Fruit fly (Drosophila melanogaster) whole organism, embryonic: Measurements from ENCODE around the gene nompC.

ENCODE experiments used
- Adf1 ChIP-seq: fragments of 200-800 bp; sonication (Bioruptor generic); IDR thresholded peaks from 2 replicates; pipeline ENCODE4 v1.3.6; 2022; ENCODE audit warnings: missing biosample characterization, missing genetic modification characterization
- Blimp-1 ChIP-seq: fragments of 200-800 bp; sonication (Bioruptor generic); optimal IDR thresholded peaks from 3 replicates; lab custom pipeline; 2018; ENCODE audit warnings: missing biosample characterization, missing genetic modification characterization, mild to moderate bottlenecking, moderate library complexity, missing genetic modification reagents
- CG10209 ChIP-seq: fragments of 200-800 bp; sonication (Bioruptor generic); optimal IDR thresholded peaks from 3 replicates; lab custom pipeline; 2017; ENCODE audit warnings: missing biosample characterization, mild to moderate bottlenecking, missing genetic modification characterization, missing genetic modification reagents
- CG10543 ChIP-seq: fragments of 200-800 bp; sonication (Bioruptor generic); optimal IDR thresholded peaks from 3 replicates; lab custom pipeline; 2017; ENCODE audit warnings: missing biosample characterization, mild to moderate bottlenecking, missing genetic modification characterization, moderate library complexity
- CG10979 ChIP-seq: fragments of 200-800 bp; sonication (Bioruptor generic); optimal IDR thresholded peaks from 2 replicates; lab custom pipeline; 2018; ENCODE audit warnings: missing biosample characterization, mild to moderate bottlenecking, missing genetic modification characterization, moderate library complexity
- CG11093 ChIP-seq: fragments of 200-800 bp; sonication (Bioruptor generic); IDR thresholded peaks from 3 replicates; pipeline ENCODE4 v1.3.6; 2022; ENCODE audit warnings: missing biosample characterization, missing genetic modification characterization
- CG12659 ChIP-seq: fragments of 200-800 bp; sonication (Bioruptor generic); optimal IDR thresholded peaks from 3 replicates; lab custom pipeline; 2017; ENCODE audit warnings: mild to moderate bottlenecking, missing biosample characterization, missing genetic modification reagents, missing genetic modification characterization
- CG13287 ChIP-seq: fragments of 200-800 bp; sonication (Bioruptor generic); IDR thresholded peaks from 2 replicates; pipeline ENCODE4 v1.3.6; 2022; ENCODE audit warnings: missing biosample characterization, missing genetic modification characterization; ENCODE audit not compliant: partially characterized antibody
- CG13894 ChIP-seq: fragments of 200-800 bp; sonication (Bioruptor generic); optimal IDR thresholded peaks from 3 replicates; lab custom pipeline; 2018; ENCODE audit warnings: missing biosample characterization, mild to moderate bottlenecking, missing genetic modification characterization, moderate library complexity
- CG16813 ChIP-seq: fragments of 200-800 bp; sonication (Bioruptor generic); IDR thresholded peaks from 3 replicates; pipeline ENCODE4 v1.3.6; 2022; ENCODE audit warnings: missing biosample characterization, missing genetic modification characterization; ENCODE audit not compliant: partially characterized antibody
- CG17359 ChIP-seq: fragments of 200-800 bp; sonication (Bioruptor generic); optimal IDR thresholded peaks from 3 replicates; lab custom pipeline; 2018; ENCODE audit warnings: missing biosample characterization, mild to moderate bottlenecking, missing genetic modification characterization, moderate library complexity
- CG18476 ChIP-seq: fragments of 200-800 bp; sonication (Bioruptor generic); optimal IDR thresholded peaks from 2 replicates; lab custom pipeline; 2016; ENCODE audit warnings: missing biosample characterization, mild to moderate bottlenecking, missing genetic modification characterization
- CG2116 ChIP-seq: fragments of 200-800 bp; sonication (Bioruptor generic); optimal IDR thresholded peaks from 3 replicates; lab custom pipeline; 2018; ENCODE audit warnings: missing biosample characterization, mild to moderate bottlenecking, missing genetic modification characterization
- CG32532 ChIP-seq: fragments of 200-800 bp; sonication (Bioruptor generic); IDR thresholded peaks from 2 replicates; pipeline ENCODE4 v1.3.6; 2022; ENCODE audit warnings: missing biosample characterization, missing genetic modification characterization
- CG32772 ChIP-seq: fragments of 200-800 bp; sonication (Bioruptor generic); IDR thresholded peaks from 2 replicates; pipeline ENCODE4 v1.3.6; 2022; ENCODE audit warnings: missing biosample characterization, missing genetic modification characterization
- CG3838 ChIP-seq: fragments of 200-800 bp; sonication (Bioruptor generic); optimal IDR thresholded peaks from 3 replicates; lab custom pipeline; 2016; ENCODE audit warnings: missing biosample characterization, missing genetic modification characterization
- CG4730 ChIP-seq: fragments of 200-800 bp; sonication (Bioruptor generic); IDR thresholded peaks from 2 replicates; pipeline ENCODE4 v1.3.6; 2022; ENCODE audit warnings: missing biosample characterization, missing genetic modification characterization
- CG7987 ChIP-seq: fragments of 200-800 bp; sonication (Bioruptor generic); optimal IDR thresholded peaks from 2 replicates; lab custom pipeline; 2018; ENCODE audit warnings: missing biosample characterization, mild to moderate bottlenecking, missing genetic modification characterization, moderate library complexity
- CG9437 ChIP-seq: fragments of 200-800 bp; sonication (Bioruptor generic); optimal IDR thresholded peaks from 2 replicates; lab custom pipeline; 2018; ENCODE audit warnings: missing biosample characterization, mild to moderate bottlenecking, missing genetic modification characterization
- CG9932 ChIP-seq: fragments of 200-800 bp; sonication (Bioruptor generic); IDR thresholded peaks from 2 replicates; pipeline ENCODE4 v1.3.6; 2022; ENCODE audit warnings: missing biosample characterization, missing genetic modification characterization
- Deaf1 ChIP-seq: fragments of 200-800 bp; optimal IDR thresholded peaks from 3 replicates; lab custom pipeline; 2019; ENCODE audit warnings: missing biosample characterization, mild to moderate bottlenecking, missing genetic modification characterization, moderate library complexity
- E2f1 ChIP-seq: fragments of 200-800 bp; sonication (Bioruptor generic); IDR thresholded peaks from 2 replicates; pipeline ENCODE4 v1.3.6; 2022; ENCODE audit warnings: missing biosample characterization, missing genetic modification characterization
- H15 ChIP-seq: fragments of 200-800 bp; sonication (Bioruptor generic); IDR thresholded peaks from 3 replicates; pipeline ENCODE4 v1.3.6; 2022; ENCODE audit warnings: missing biosample characterization, missing genetic modification characterization
- H2.0 ChIP-seq: fragments of 200-800 bp; sonication (Bioruptor generic); IDR thresholded peaks from 2 replicates; pipeline ENCODE4 v1.3.6; 2022; ENCODE audit warnings: missing biosample characterization, missing genetic modification characterization
- HmgD ChIP-seq: fragments of 200-800 bp; sonication (Bioruptor generic); optimal IDR thresholded peaks from 3 replicates; lab custom pipeline; 2016; ENCODE audit warnings: missing biosample characterization, missing genetic modification characterization
- Hr3 ChIP-seq: fragments of 200-800 bp; sonication (Bioruptor generic); optimal IDR thresholded peaks from 3 replicates; lab custom pipeline; 2016; ENCODE audit warnings: missing biosample characterization, missing genetic modification characterization
- Med ChIP-seq: fragments of 200-800 bp; sonication (Bioruptor generic); peaks from one replicate; lab custom pipeline; 2016; ENCODE audit warnings: missing biosample characterization, missing genetic modification characterization, mild to moderate bottlenecking, inconsistent platforms, moderate library complexity
- Neu2 ChIP-seq: fragments of 200-800 bp; sonication (Bioruptor generic); optimal IDR thresholded peaks from 3 replicates; lab custom pipeline; 2016; ENCODE audit warnings: missing biosample characterization, missing genetic modification characterization, borderline replicate concordance
- Rfx ChIP-seq: fragments of 200-800 bp; sonication (Bioruptor generic); IDR thresholded peaks from 2 replicates; pipeline ENCODE4 v1.3.6; 2022; ENCODE audit warnings: missing biosample characterization, missing genetic modification characterization
- Xrp1 ChIP-seq: fragments of 200-800 bp; sonication (Bioruptor generic); IDR thresholded peaks from 2 replicates; pipeline ENCODE4 v1.3.6; 2022; ENCODE audit warnings: missing biosample characterization, missing genetic modification characterization
- aop ChIP-seq: fragments of 200-800 bp; sonication (Bioruptor generic); IDR thresholded peaks from 2 replicates; pipeline ENCODE4 v1.3.6; 2022; ENCODE audit warnings: missing biosample characterization, missing genetic modification characterization
- bigmax ChIP-seq: fragments of 200-800 bp; sonication (Bioruptor generic); optimal IDR thresholded peaks from 2 replicates; lab custom pipeline; 2018; ENCODE audit warnings: missing biosample characterization, mild to moderate bottlenecking, missing genetic modification characterization
- btn ChIP-seq: fragments of 200-800 bp; sonication (Bioruptor generic); optimal IDR thresholded peaks from 2 replicates; lab custom pipeline; 2016; ENCODE audit warnings: missing biosample characterization, missing genetic modification characterization
- cad ChIP-seq: fragments of >200 bp; optimal IDR thresholded peaks from 2 replicates; lab custom pipeline; 2017; ENCODE audit warnings: missing biosample characterization, missing genetic modification characterization
- caup ChIP-seq: fragments of 200-800 bp; sonication (Bioruptor generic); optimal IDR thresholded peaks from 3 replicates; lab custom pipeline; 2017; ENCODE audit warnings: missing biosample characterization, mild to moderate bottlenecking, missing genetic modification characterization, moderate library complexity; ENCODE audit not compliant: severe bottlenecking
- cg ChIP-seq: fragments of 200-800 bp; sonication (Bioruptor generic); optimal IDR thresholded peaks from 3 replicates; lab custom pipeline; 2019; ENCODE audit warnings: missing biosample characterization, mild to moderate bottlenecking, missing genetic modification characterization, moderate library complexity
- crc ChIP-seq: fragments of 200-800 bp; sonication (Bioruptor generic); optimal IDR thresholded peaks from 2 replicates; lab custom pipeline; 2016; ENCODE audit warnings: missing biosample characterization, missing genetic modification characterization
- fd64A ChIP-seq: fragments of 200-800 bp; sonication (Bioruptor generic); optimal IDR thresholded peaks from 3 replicates; lab custom pipeline; 2018; ENCODE audit warnings: missing biosample characterization, mild to moderate bottlenecking, missing genetic modification characterization
- gsb ChIP-seq: fragments of 200-800 bp; sonication (Bioruptor generic); IDR thresholded peaks from 2 replicates; pipeline ENCODE4 v1.3.6; 2022; ENCODE audit warnings: missing biosample characterization, missing genetic modification characterization
- oc ChIP-seq: fragments of 200-800 bp; sonication (Bioruptor generic); optimal IDR thresholded peaks from 2 replicates; lab custom pipeline; 2018; ENCODE audit warnings: missing biosample characterization, mild to moderate bottlenecking, missing genetic modification characterization, moderate library complexity
- pb ChIP-seq: fragments of 200-800 bp; sonication (Bioruptor generic); optimal IDR thresholded peaks from 3 replicates; lab custom pipeline; 2016; ENCODE audit warnings: missing biosample characterization, missing genetic modification characterization
- pfk ChIP-seq: fragments of 200-800 bp; sonication (Bioruptor generic); optimal IDR thresholded peaks from 2 replicates; lab custom pipeline; 2018; ENCODE audit warnings: missing biosample characterization, mild to moderate bottlenecking, missing genetic modification characterization, moderate library complexity
- pzg ChIP-seq: fragments of 200-800 bp; sonication (Bioruptor generic); optimal IDR thresholded peaks from 3 replicates; lab custom pipeline; 2018; ENCODE audit warnings: missing biosample characterization, mild to moderate bottlenecking, missing genetic modification characterization, moderate library complexity
- sens ChIP-seq: fragments of 200-800 bp; sonication (Bioruptor generic); peaks from one replicate; lab custom pipeline; 2016; ENCODE audit warnings: missing biosample characterization, missing genetic modification characterization
- sna ChIP-seq: fragments of 200-800 bp; sonication (Bioruptor generic); IDR thresholded peaks from 2 replicates; pipeline ENCODE4 v1.3.6; 2022; ENCODE audit warnings: missing biosample characterization, missing genetic modification characterization; ENCODE audit not compliant: partially characterized antibody
- sr ChIP-seq: fragments of 200-800 bp; sonication (Bioruptor generic); IDR thresholded peaks from 3 replicates; pipeline ENCODE4 v1.3.6; 2022; ENCODE audit warnings: missing biosample characterization, missing genetic modification characterization
- ssp ChIP-seq: fragments of 200-800 bp; sonication (Bioruptor generic); IDR thresholded peaks from 2 replicates; pipeline ENCODE4 v1.3.6; 2022; ENCODE audit warnings: missing biosample characterization, missing genetic modification characterization
- trh ChIP-seq: fragments of 200-800 bp; sonication (Bioruptor generic); optimal IDR thresholded peaks from 2 replicates; lab custom pipeline; 2016; ENCODE audit warnings: missing biosample characterization, missing genetic modification characterization
- ttk ChIP-seq: fragments of 200-800 bp; sonication (Bioruptor generic); IDR thresholded peaks from 2 replicates; pipeline ENCODE4 v2.1.2; 2022; ENCODE audit warnings: missing biosample characterization, missing genetic modification characterization
- zfh1 ChIP-seq: fragments of 200-800 bp; sonication (Bioruptor generic); IDR thresholded peaks from 3 replicates; pipeline ENCODE4 v1.3.6; 2022; ENCODE audit warnings: missing biosample characterization, missing genetic modification characterization

nompC gene

dm6 chr2L:5300785-5301616, 45.0 kb upstream of the nompC start (continued):
- TF ChIP-seq pzg (GFP tag; lab: Kevin White, UChicago): no peak
- no peak for TF ChIP-seq CG11093
- TF ChIP-seq CG10209 (GFP tag; lab: Kevin White, UChicago): no peak
- TF ChIP-seq trh (GFP tag; lab: Kevin White, UChicago): no peak
- no peak for TF ChIP-seq CG2116 (GFP tag; lab: Kevin White, UChicago)
- no peak for TF ChIP-seq CG10979
- no peak for TF ChIP-seq ssp (GFP tag; lab: Robert Waterston, UW)
- TF ChIP-seq pfk (GFP tag; lab: Kevin White, UChicago): no peak
- peak; percentile 78 for TF ChIP-seq ttk (GFP tag; lab: Robert Waterston, UW)
- TF ChIP-seq cg (GFP tag; lab: Kevin White, UChicago): peak; percentile 31
- no peak for TF ChIP-seq crc (GFP tag; lab: Kevin White, UChicago)
- TF ChIP-seq caup (GFP tag; lab: Kevin White, UChicago): no peak
- no peak for TF ChIP-seq Adf1 (GFP tag; lab: Robert Waterston, UW)
- 0 out of 3 replicates have a peak, but pooled peaks have one; percentile 13 for TF ChIP-seq zfh1
- no peak for TF ChIP-seq CG9437 (GFP tag; lab: Kevin White, UChicago)
- no peak for TF ChIP-seq Xrp1 (GFP tag; lab: Robert Waterston, UW)
- TF ChIP-seq Neu2 (GFP tag; lab: Kevin White, UChicago): no peak
- no peak for TF ChIP-seq btn (GFP tag; lab: Kevin White, UChicago)
- peak; percentile 68 for TF ChIP-seq Med (GFP tag; lab: Kevin White, UChicago)
- TF ChIP-seq CG32772 (GFP tag; lab: Robert Waterston, UW): 0 out of 2 replicates have a peak, but pooled peaks have one; percentile 10
- no peak for TF ChIP-seq bigmax (GFP tag; lab: Kevin White, UChicago)
- TF ChIP-seq Deaf1 (tag; lab: Kevin White, UChicago): peak; percentile 30
- peak; percentile 35 for TF ChIP-seq CG10543 (GFP tag; lab: Kevin White, UChicago)
- no peak for TF ChIP-seq CG9932
- no peak for TF ChIP-seq CG18476 (GFP tag; lab: Kevin White, UChicago)
- TF ChIP-seq CG4730 (GFP tag; lab: Robert Waterston, UW): no peak
- TF ChIP-seq H2.0 (GFP tag; lab: Robert Waterston, UW): no peak
- TF ChIP-seq Rfx (GFP tag; lab: Robert Waterston, UW): no peak
- no peak for TF ChIP-seq aop (GFP tag; lab: Robert Waterston, UW)
- TF ChIP-seq CG32532 (GFP tag; lab: Robert Waterston, UW): no peak
- TF ChIP-seq CG7987 (GFP tag; lab: Kevin White, UChicago): no peak
- no peak for TF ChIP-seq sr (GFP tag; lab: Robert Waterston, UW)
- TF ChIP-seq CG3838 (GFP tag; lab: Kevin White, UChicago): no peak
- TF ChIP-seq CG13287 (GFP tag; lab: Robert Waterston, UW): no peak
- no peak for TF ChIP-seq gsb (GFP tag; lab: Robert Waterston, UW)
- TF ChIP-seq HmgD: no peak
- no peak; the same call in 1 of the 2 replicates for TF ChIP-seq E2f1 (GFP tag; lab: Robert Waterston, UW)
- TF ChIP-seq cad (GFP tag; lab: Kevin White, UChicago): no peak
- no peak for TF ChIP-seq CG16813 (GFP tag; lab: Robert Waterston, UW)
- TF ChIP-seq sens (GFP tag; lab: Kevin White, UChicago): peak; percentile 41
- no peak for TF ChIP-seq pb (GFP tag; lab: Kevin White, UChicago)
- no peak for TF ChIP-seq CG17359
- TF ChIP-seq CG12659 (GFP tag; lab: Kevin White, UChicago): no peak
- TF ChIP-seq fd64A: no peak
- peak; percentile 69 for TF ChIP-seq Blimp-1 (GFP tag; lab: Kevin White, UChicago)
- TF ChIP-seq sna: peak; percentile 35; the same call in 1 of the 2 replicates
- no peak for TF ChIP-seq oc (tag; lab: Kevin White, UChicago)
- TF ChIP-seq Hr3 (GFP tag; lab: Kevin White, UChicago): peak; percentile 10
- no peak for TF ChIP-seq H15 (GFP tag; lab: Robert Waterston, UW)
- no peak for TF ChIP-seq CG13894 (tag; lab: Kevin White, UChicago)
